Worm (Caenorhabditis elegans) whole organism, late embryonic: ENCODE results near the gene cyh-1.

ENCODE experiments used
- C08G9.2 ChIP-seq: sonication (generic microtip); optimal IDR thresholded peaks from 2 replicates; lab custom pipeline; 2016; ENCODE audit warnings: mild to moderate bottlenecking, missing genetic modification characterization, moderate library complexity, missing compliant biosample characterization
- K09A11.1 ChIP-seq: sonication (generic microtip); optimal IDR thresholded peaks from 2 replicates; lab custom pipeline; 2017; ENCODE audit warnings: antibody characterized with exemption, mild to moderate bottlenecking, missing genetic modification characterization, missing compliant biosample characterization; ENCODE audit not compliant: insufficient read depth
- ceh-14 ChIP-seq: sonication (generic microtip); optimal IDR thresholded peaks from 2 replicates; lab custom pipeline; 2016; ENCODE audit warnings: missing genotype, missing genetic modification characterization, missing compliant biosample characterization
- ceh-24 ChIP-seq: sonication (generic microtip); optimal IDR thresholded peaks from 2 replicates; lab custom pipeline; 2016; ENCODE audit warnings: mild to moderate bottlenecking, missing genetic modification characterization, missing compliant biosample characterization
- ceh-31 ChIP-seq: sonication (generic microtip); optimal IDR thresholded peaks from 2 replicates; lab custom pipeline; 2016; ENCODE audit warnings: missing genetic modification characterization, missing compliant biosample characterization
- ceh-34 ChIP-seq: sonication (generic microtip); optimal IDR thresholded peaks from 2 replicates; lab custom pipeline; 2016; ENCODE audit warnings: mild to moderate bottlenecking, missing genetic modification characterization, missing compliant biosample characterization
- ceh-45 ChIP-seq: fragments of 200-800 bp; sonication (Bioruptor generic); IDR thresholded peaks from 2 replicates; pipeline ENCODE4 v1.3.6; 2022; ENCODE audit warnings: missing genetic modification reagents, missing genetic modification characterization, missing compliant biosample characterization
- ceh-48 ChIP-seq: sonication (generic microtip); optimal IDR thresholded peaks from 2 replicates; lab custom pipeline; 2016; ENCODE audit warnings: missing genetic modification characterization, inconsistent platforms, missing compliant biosample characterization
- che-1 ChIP-seq: sonication (generic microtip); optimal IDR thresholded peaks from 2 replicates; lab custom pipeline; 2016; ENCODE audit warnings: mild to moderate bottlenecking, missing genetic modification characterization, missing compliant biosample characterization
- dve-1 ChIP-seq: sonication (generic microtip); optimal IDR thresholded peaks from 2 replicates; lab custom pipeline; 2017; ENCODE audit warnings: antibody characterized with exemption, mild to moderate bottlenecking, missing genetic modification characterization, missing compliant biosample characterization
- elt-2 ChIP-seq: sonication (generic microtip); optimal IDR thresholded peaks from 2 replicates; lab custom pipeline; 2016; ENCODE audit warnings: missing genetic modification reagents, missing genetic modification characterization, missing compliant biosample characterization
- elt-4 ChIP-seq: sonication (generic microtip); optimal IDR thresholded peaks from 2 replicates; lab custom pipeline; 2016; ENCODE audit warnings: missing genetic modification characterization, missing compliant biosample characterization
- eyg-1 ChIP-seq: sonication (generic microtip); optimal IDR thresholded peaks from 2 replicates; lab custom pipeline; 2016; ENCODE audit warnings: missing genotype, missing genetic modification characterization, missing compliant biosample characterization
- fax-1 ChIP-seq: sonication (generic microtip); optimal IDR thresholded peaks from 2 replicates; lab custom pipeline; 2016; ENCODE audit warnings: missing genotype, missing genetic modification characterization, missing compliant biosample characterization
- fkh-10 ChIP-seq: fragments of 150-350 bp; optimal IDR thresholded peaks from 2 replicates; lab custom pipeline; 2014; ENCODE audit warnings: missing biosample characterization, missing genetic modification reagents, missing genetic modification characterization
- fkh-6 ChIP-seq: sonication (generic microtip); optimal IDR thresholded peaks from 2 replicates; lab custom pipeline; 2016; ENCODE audit warnings: missing genetic modification characterization, missing compliant biosample characterization
- gmeb-2 ChIP-seq: sonication (generic microtip); optimal IDR thresholded peaks from 2 replicates; lab custom pipeline; 2016; ENCODE audit warnings: missing genetic modification characterization, inconsistent platforms, missing compliant biosample characterization
- hlh-13 ChIP-seq: fragments of 200-800 bp; sonication (Bioruptor generic); optimal IDR thresholded peaks from 2 replicates; lab custom pipeline; 2018; ENCODE audit warnings: mild to moderate bottlenecking, missing genetic modification characterization, missing compliant biosample characterization
- hlh-15 ChIP-seq: sonication (generic microtip); optimal IDR thresholded peaks from 2 replicates; lab custom pipeline; 2016; ENCODE audit warnings: missing genetic modification characterization, missing compliant biosample characterization
- hlh-8 ChIP-seq: sonication (generic microtip); optimal IDR thresholded peaks from 2 replicates; lab custom pipeline; 2016; ENCODE audit warnings: missing genotype, missing genetic modification characterization, missing compliant biosample characterization
- lim-6 ChIP-seq: sonication (generic microtip); optimal IDR thresholded peaks from 2 replicates; lab custom pipeline; 2016; ENCODE audit warnings: missing genetic modification characterization, missing compliant biosample characterization
- mec-3 ChIP-seq: sonication (generic microtip); optimal IDR thresholded peaks from 2 replicates; lab custom pipeline; 2016; ENCODE audit warnings: borderline replicate concordance, missing genetic modification characterization, missing compliant biosample characterization
- nfya-1 ChIP-seq: sonication (generic microtip); optimal IDR thresholded peaks from 2 replicates; lab custom pipeline; 2017; ENCODE audit warnings: missing genetic modification characterization, mild to moderate bottlenecking, missing compliant biosample characterization, antibody characterized with exemption, moderate library complexity
- nhr-232 ChIP-seq: sonication (generic microtip); optimal IDR thresholded peaks from 2 replicates; lab custom pipeline; 2016; ENCODE audit warnings: missing genetic modification characterization, missing compliant biosample characterization
- odd-2 ChIP-seq: sonication (generic microtip); optimal IDR thresholded peaks from 2 replicates; lab custom pipeline; 2017; ENCODE audit warnings: antibody characterized with exemption, mild to moderate bottlenecking, missing genetic modification characterization, missing compliant biosample characterization
- pag-3 ChIP-seq: sonication (generic microtip); optimal IDR thresholded peaks from 2 replicates; lab custom pipeline; 2016; ENCODE audit warnings: missing compliant biosample characterization, missing genetic modification characterization, borderline replicate concordance
- pat-9 ChIP-seq: fragments of 200-800 bp; sonication (Bioruptor generic); optimal IDR thresholded peaks from 2 replicates; lab custom pipeline; 2018; ENCODE audit warnings: mild to moderate bottlenecking, missing genetic modification characterization, moderate library complexity, missing compliant biosample characterization
- pha-4 ChIP-seq: fragments of 150-350 bp; optimal IDR thresholded peaks from 2 replicates; lab custom pipeline; 2018; ENCODE audit warnings: missing biosample characterization, missing genetic modification reagents, missing genetic modification characterization
- pqm-1 ChIP-seq: sonication (generic microtip); optimal IDR thresholded peaks from 2 replicates; lab custom pipeline; 2016; ENCODE audit warnings: missing genetic modification characterization, missing compliant biosample characterization
- rnt-1 ChIP-seq: sonication (generic microtip); optimal IDR thresholded peaks from 2 replicates; lab custom pipeline; 2016; ENCODE audit warnings: missing genetic modification characterization, missing compliant biosample characterization
- sox-2 ChIP-seq: fragments of 200-800 bp; sonication (Bioruptor generic); IDR thresholded peaks from 2 replicates; pipeline ENCODE4 v1.3.6; 2022; ENCODE audit warnings: missing genetic modification reagents, missing genetic modification characterization, missing compliant biosample characterization
- sox-4 ChIP-seq: sonication (generic microtip); optimal IDR thresholded peaks from 2 replicates; lab custom pipeline; 2017; ENCODE audit warnings: mild to moderate bottlenecking, missing genetic modification characterization, inconsistent platforms, missing compliant biosample characterization
- syd-9 ChIP-seq: sonication (generic microtip); optimal IDR thresholded peaks from 2 replicates; lab custom pipeline; 2016; ENCODE audit warnings: mild to moderate bottlenecking, missing genetic modification characterization, moderate library complexity, missing compliant biosample characterization
- ttx-3 ChIP-seq: sonication (generic microtip); optimal IDR thresholded peaks from 2 replicates; lab custom pipeline; 2016; ENCODE audit warnings: missing genetic modification reagents, missing genetic modification characterization, missing compliant biosample characterization
- unc-3 ChIP-seq, 2 experiments: fragments of 200-800 bp in 1 of 2; sonication (Bioruptor generic) in 1 of 2; sonication (generic microtip) in 1 of 2; conservative IDR thresholded peaks in 1 of 2; optimal IDR thresholded peaks in 1 of 2; 2 replicates each; pipeline versions ENCODE4 v1.3.6 to Lab custom; 2016 to 2022; ENCODE audit warnings: missing compliant biosample characterization in 2 of 2, missing genetic modification characterization in 2 of 2, missing genetic modification reagents in 1 of 2
- unc-55 ChIP-seq: sonication (generic microtip); optimal IDR thresholded peaks from 2 replicates; lab custom pipeline; 2017; ENCODE audit warnings: missing biosample characterization, missing genetic modification reagents, missing genetic modification characterization
- unc-86 ChIP-seq: sonication (generic microtip); optimal IDR thresholded peaks from 2 replicates; lab custom pipeline; 2016; ENCODE audit warnings: missing genetic modification characterization, missing compliant biosample characterization
- ztf-16 ChIP-seq: sonication (generic microtip); optimal IDR thresholded peaks from 2 replicates; lab custom pipeline; 2017; ENCODE audit warnings: missing genetic modification characterization, missing compliant biosample characterization

cyh-1 gene

DNA sequence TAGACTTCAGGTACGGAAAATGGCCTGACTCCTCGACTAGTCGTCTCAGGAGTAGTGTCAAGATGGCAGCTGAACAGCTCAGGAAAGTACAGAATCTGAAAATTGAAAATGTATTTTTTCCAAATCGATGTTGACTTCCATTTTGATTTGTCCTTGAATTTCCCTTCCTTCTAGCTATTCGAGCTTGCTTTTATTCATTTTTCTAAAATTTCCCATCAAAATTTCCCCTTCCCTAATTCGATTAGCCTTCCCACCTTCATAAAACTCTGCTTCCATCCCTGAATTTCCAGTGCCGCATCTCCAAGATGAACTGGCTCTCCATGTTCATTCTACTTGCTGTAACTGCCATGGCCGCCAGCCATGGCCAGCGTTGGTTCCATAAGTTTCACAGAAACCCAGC, 32.0 kb upstream of the cyh-1 start, which contains the start of gene Y49F6B.6:
Gene Y49F6B.6 (plus strand): TSS at position 301 of the 400 bp plus-strand sequence.
- TF ChIP-seq elt-2 (tag; lab: Kevin White, UChicago) (no peak), ceh-48 (tag; lab: Kevin White, UChicago) (no peak), nhr-232 (tag; lab: Kevin White, UChicago) (no peak), lim-6 (tag; lab: Kevin White, UChicago) (no peak), fkh-10 (GFP tag; lab: Kevin White, UChicago) (no peak), ceh-34 (tag; lab: Kevin White, UChicago) (no peak), pat-9 (no peak), ceh-31 (tag; lab: Kevin White, UChicago) (no peak), pqm-1 (tag; lab: Kevin White, UChicago) (no peak), unc-55 (GFP tag; lab: Kevin White, UChicago) (no peak)
- TF ChIP-seq, all 69 proteins: peak for 0

DNA sequence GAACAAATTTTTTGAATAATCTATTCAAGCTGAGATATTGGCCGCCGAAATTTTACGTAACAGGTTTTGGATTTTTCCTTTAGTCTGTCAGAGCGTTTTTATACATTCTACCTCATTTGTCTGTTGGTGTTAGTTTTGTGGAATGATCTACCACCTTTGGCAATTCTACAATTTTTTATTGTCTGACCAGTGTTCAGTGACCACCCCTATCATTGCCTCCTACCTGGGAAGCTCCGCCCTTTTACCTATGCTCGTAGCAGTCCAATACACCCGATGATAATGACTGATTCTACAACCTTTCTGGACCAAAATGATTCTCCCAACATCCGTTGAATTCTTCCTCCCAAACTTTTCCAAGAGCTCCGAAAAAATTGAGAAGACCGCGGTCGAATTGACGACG, 31.1 kb upstream of the cyh-1 start, which contains the start of gene sdz-32:
Gene sdz-32 (plus strand): TSS at position 301 of the 400 bp plus-strand sequence.
- no peak for TF ChIP-seq fkh-6
- TF ChIP-seq ceh-14 (tag; lab: Kevin White, UChicago), result no peak
- no peak for TF ChIP-seq ceh-34 (tag; lab: Kevin White, UChicago)
- no peak for TF ChIP-seq ztf-16
- TF ChIP-seq sox-4, result no peak
- no peak for TF ChIP-seq che-1 (tag; lab: Kevin White, UChicago)
- TF ChIP-seq pag-3 (tag; lab: Kevin White, UChicago), result no peak
- no peak for TF ChIP-seq unc-3 (GFP tag; conservative IDR thresholded peaks at IDR 0.05; lab: Robert Waterston, UW)
- no peak for TF ChIP-seq unc-3 (tag; optimal IDR thresholded peaks at IDR 0.05; lab: Kevin White, UChicago)
- TF ChIP-seq K09A11.1 (tag; lab: Kevin White, UChicago), result no peak
- no peak for TF ChIP-seq gmeb-2 (tag; lab: Kevin White, UChicago)
- no peak for TF ChIP-seq mec-3
- no peak for TF ChIP-seq elt-4 (tag; lab: Kevin White, UChicago)
- no peak for TF ChIP-seq pha-4
- TF ChIP-seq sox-2 (GFP tag; lab: Robert Waterston, UW), result no peak
- TF ChIP-seq ttx-3 (tag; lab: Kevin White, UChicago), result no peak
- TF ChIP-seq eyg-1, result no peak
- no peak for TF ChIP-seq hlh-13
- no peak for TF ChIP-seq rnt-1 (tag; lab: Kevin White, UChicago)
- TF ChIP-seq, all 69 proteins: peak for 0

DNA sequence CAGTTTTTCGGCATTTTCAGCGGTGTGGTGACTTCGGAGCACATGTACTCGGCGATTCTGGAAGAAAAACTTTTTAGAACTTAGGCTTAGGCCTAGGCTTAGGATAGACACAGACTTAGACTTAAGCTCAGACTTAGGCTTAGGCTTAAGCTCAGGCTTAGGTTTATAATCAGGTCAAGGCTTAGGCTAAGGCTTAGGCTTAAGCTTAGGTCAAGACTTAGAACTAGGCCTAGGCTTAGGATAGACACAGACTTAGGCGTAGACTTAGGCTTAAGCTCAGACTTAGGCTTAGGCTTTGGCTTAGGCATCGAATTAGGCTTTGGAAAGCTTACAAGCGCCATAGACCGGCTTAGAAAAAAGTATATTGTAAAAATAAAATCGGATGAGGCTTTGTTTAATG, 28.3 kb upstream of the cyh-1 start:
- TF ChIP-seq C08G9.2 (no peak), dve-1 (tag; lab: Kevin White, UChicago) (peak; percentile 62)

DNA sequence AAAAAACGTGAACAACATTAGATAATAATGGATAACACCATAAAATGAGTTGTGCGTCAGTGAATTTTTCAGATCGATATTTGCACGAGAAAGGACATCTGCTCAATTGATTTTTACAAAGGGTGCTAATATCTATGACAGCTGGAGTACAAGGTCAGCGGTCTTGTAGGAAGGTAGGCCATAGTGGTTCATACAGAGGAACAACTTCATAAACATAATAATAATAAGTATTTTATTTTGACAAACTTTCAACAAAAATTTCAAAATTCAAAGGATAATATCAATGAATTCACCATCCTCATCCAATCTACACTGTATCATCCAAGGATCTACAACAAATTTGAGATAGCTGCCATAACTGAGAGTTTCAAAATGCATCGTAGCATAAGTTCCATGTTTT, 27.6 kb upstream of the cyh-1 start, which contains the start of gene fbxb-104:
Gene fbxb-104 (minus strand): TSS at position 101 of the 400 bp plus-strand sequence.
- no peak for TF ChIP-seq hlh-8 (tag; lab: Kevin White, UChicago)
- TF ChIP-seq odd-2 (tag; lab: Kevin White, UChicago), result no peak
- no peak for TF ChIP-seq ceh-45 (GFP tag; lab: Robert Waterston, UW)
- no peak for TF ChIP-seq ceh-24
- TF ChIP-seq ceh-48 (tag; lab: Kevin White, UChicago), result no peak
- no peak for TF ChIP-seq nfya-1 (tag; lab: Kevin White, UChicago)
- TF ChIP-seq unc-55 (GFP tag; lab: Kevin White, UChicago), result no peak
- TF ChIP-seq C08G9.2, result no peak
- TF ChIP-seq syd-9, result no peak
- TF ChIP-seq elt-2 (tag; lab: Kevin White, UChicago), result no peak
- TF ChIP-seq hlh-15 (tag; lab: Kevin White, UChicago), result no peak
- no peak for TF ChIP-seq eyg-1
- TF ChIP-seq unc-3 (GFP tag; conservative IDR thresholded peaks at IDR 0.05; lab: Robert Waterston, UW), result no peak
- no peak for TF ChIP-seq unc-3 (tag; optimal IDR thresholded peaks at IDR 0.05; lab: Kevin White, UChicago)
- TF ChIP-seq rnt-1 (tag; lab: Kevin White, UChicago), result no peak
- TF ChIP-seq unc-86 (tag; lab: Kevin White, UChicago), result no peak
- TF ChIP-seq fax-1 (tag; lab: Kevin White, UChicago), result no peak
- no peak for TF ChIP-seq hlh-13
- TF ChIP-seq fkh-6, result no peak
- TF ChIP-seq che-1 (tag; lab: Kevin White, UChicago), result no peak
